Fruit fly (Drosophila melanogaster) S2 (cell line): Measurements from ENCODE around the gene Stip1.

ENCODE experiments used
- CG8478 ChIP-seq: fragments of >200 bp; optimal IDR thresholded peaks from 2 replicates; lab custom pipeline; 2018
- CTCF ChIP-seq, 2 experiments: fragments of >200 bp; optimal IDR thresholded peaks; 2 replicates each; lab custom pipeline; 2018

The Stip1 gene

DNA sequence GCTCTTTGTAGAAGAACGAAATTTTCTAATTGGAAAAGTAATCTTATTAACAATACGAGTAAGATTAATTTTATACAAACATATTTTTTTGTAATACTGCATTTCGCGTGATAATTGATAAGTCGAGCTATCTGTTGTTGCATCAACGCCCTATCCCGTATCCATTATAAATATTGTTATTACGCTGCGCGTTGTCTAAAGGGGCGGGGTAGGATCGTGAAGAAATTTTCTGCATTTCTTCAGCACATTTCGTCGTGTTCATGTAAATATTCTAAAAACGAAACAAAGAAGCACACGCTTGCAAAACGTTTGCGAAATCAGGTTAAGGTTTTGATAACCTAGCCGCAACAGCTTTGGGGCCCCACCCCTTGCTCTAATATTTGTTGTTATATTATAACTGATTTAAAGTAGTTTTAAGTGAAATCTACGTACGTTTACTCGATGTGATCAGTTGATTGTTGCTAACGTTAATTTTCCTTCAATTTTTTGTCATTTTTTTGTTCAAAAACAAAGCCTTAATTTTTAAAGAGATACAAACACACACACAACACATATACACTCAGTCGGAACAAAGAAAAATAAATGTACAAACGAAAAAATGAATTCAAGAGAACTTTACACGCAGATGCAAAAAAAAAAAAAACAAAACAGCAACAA, 8.5 kb downstream of the Stip1 start:
- no peak for TF ChIP-seq CG8478 (lab: Kevin White, UChicago)
- TF ChIP-seq CTCF (optimal IDR thresholded peaks at IDR 0.05; lab: Kevin White, UChicago) = no peak

DNA sequence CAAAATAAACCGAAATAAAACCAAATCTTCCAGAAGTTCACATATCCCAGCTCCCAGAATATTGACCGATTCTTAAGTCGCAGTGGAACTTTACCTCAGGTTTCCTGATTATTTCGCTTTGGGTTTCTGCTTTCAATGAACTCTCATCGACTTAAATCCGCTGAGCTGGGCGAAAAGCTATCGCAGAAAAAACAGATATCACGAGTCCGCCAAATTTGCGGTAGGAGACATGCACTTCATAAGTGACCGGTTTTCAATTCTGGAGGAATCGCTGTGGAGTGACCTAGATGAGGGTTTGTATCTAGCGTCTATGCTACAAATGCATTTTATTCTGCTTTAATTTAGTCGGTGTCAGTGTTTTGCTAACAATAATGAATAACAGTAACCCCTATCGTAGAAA, 10.3 kb downstream of the Stip1 start:
- TF ChIP-seq CG8478 (lab: Kevin White, UChicago) (no peak), CTCF (optimal IDR thresholded peaks at IDR 0.05; lab: Kevin White, UChicago) (no peak)

DNA sequence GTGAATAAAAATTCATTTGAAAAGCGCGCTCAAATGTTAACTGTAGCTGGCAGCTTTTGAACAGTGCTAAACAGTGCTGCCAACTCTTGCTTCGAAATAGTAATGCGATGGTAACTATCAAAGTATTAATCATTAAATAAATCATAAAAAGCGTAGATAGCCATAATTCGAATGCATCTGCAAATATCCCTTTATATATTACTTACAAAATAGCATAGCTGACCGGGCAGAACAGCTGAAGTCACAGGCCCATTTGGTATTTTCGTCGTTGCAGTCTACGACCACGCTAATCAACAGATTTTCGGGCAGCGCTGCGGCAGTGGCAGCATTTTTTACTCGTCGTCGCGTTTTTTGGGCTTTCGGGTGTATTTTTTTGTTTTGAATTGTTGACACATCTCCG, 10.7 kb downstream of the Stip1 start, which contains the start of gene Plc21C:
Gene Plc21C, plus strand, starts transcription at position 290 of the 400 bp plus-strand sequence.
- TF ChIP-seq CTCF (optimal IDR thresholded peaks at IDR 0.05; lab: Kevin White, UChicago) (no peak), CG8478 (lab: Kevin White, UChicago) (no peak)

DNA sequence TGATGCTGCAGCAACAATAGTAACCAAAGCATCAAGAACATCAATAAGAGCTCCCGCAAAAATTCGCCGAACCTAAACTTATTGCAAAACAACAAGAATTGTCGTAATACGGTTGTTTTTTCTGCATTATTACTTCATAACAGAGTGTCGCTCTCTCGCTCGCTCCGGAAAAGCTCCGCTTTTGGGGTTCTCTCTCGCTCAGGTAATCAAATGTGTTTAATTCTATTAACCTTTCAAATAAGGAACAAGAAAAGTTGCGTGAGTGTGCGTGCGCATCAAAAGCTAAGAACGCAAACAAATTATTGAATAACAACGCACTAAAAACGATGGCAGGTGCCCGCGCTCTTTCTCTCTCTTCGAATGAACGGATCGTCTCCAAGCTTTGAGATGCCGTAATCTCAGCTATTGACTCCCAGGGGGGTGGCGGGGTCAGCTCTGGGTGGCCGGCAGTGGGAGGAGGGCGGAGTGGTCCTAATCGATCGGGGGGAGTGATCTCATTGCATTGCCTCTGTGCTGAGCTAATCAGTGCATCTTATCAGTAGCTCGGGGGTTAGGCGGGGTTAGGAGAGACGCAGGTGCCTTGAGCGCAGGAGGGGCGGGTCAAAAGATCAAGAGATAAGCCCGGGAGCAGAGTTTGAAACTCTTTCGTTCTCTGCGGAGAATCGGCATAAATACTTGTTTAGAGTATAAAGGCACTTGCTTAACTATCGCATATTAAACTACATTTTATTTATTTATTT, 11.4 kb downstream of the Stip1 start:
- TF ChIP-seq CTCF (optimal IDR thresholded peaks at IDR 0.05; lab: Kevin White, UChicago) (no peak), CG8478 (lab: Kevin White, UChicago) (no peak)

DNA sequence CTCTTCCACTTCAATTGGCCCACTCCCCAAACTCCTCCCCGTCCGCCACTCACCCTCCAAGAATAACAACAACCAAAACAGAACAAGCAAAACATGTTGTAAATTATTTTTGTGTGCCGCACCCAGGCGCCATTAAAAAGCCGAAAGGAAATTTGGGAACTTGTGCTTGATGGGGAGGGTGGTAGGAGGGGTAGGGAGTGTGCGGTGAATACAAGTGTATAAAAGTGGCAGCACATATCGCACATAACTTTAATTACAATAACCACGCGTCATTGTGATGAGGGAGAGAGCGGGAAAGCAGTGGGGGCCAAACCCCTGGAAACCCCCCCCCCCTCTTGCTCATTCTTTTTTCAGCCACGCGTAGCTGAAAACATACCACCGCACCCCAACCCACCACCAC, 12.2 kb downstream of the Stip1 start:
- no peak for TF ChIP-seq CG8478 (lab: Kevin White, UChicago)
- TF ChIP-seq CTCF (optimal IDR thresholded peaks at IDR 0.05; lab: Kevin White, UChicago) = no peak

DNA sequence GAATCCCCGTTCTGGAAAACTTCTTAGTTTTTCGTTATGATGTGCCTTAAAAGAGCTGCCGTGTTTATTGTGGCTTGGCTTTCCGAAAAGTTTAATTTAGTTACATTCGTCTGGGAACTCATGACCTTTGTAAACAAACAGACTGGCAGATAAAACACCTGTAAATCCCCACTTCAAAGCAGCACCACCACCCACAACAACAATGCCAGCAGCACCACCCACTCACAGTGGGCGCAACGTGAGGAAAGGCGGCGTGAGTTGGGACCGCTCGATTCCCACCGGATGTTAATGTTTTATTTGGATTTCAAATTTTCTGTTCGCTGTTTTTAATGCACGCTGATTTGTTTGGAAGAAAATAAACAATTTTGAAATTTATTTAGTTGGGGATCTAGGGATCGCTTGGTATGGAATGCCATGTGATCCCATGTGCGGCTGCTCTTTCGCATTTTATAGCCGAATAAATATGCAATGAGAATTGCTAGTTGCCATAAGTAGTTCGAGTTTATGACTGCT, 13.3 kb downstream of the Stip1 start:
- TF ChIP-seq CG8478 (lab: Kevin White, UChicago) (no peak), CTCF (optimal IDR thresholded peaks at IDR 0.05; lab: Kevin White, UChicago) (no peak)

DNA sequence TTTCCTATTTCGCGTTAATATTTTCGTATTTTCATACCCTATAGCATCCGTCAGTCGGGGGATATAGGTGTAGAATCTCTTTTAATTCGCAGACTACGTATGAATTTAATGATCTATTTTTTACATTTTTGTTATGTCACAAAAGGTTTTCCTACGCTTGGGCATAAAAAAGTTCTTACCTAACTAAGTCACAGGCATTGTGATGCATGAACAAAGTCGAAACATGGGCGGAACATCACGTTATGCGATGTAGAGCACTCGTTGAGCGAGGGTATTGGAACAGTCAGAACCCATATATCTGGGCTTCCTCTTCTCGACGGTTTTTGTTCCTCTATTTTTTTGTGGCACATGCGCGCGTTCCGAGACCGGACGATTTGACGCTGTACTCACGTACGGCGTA, 14.3 kb downstream of the Stip1 start:
- TF ChIP-seq CG8478 (lab: Kevin White, UChicago) (no peak), CTCF (optimal IDR thresholded peaks at IDR 0.05; lab: Kevin White, UChicago) (no peak)

DNA sequence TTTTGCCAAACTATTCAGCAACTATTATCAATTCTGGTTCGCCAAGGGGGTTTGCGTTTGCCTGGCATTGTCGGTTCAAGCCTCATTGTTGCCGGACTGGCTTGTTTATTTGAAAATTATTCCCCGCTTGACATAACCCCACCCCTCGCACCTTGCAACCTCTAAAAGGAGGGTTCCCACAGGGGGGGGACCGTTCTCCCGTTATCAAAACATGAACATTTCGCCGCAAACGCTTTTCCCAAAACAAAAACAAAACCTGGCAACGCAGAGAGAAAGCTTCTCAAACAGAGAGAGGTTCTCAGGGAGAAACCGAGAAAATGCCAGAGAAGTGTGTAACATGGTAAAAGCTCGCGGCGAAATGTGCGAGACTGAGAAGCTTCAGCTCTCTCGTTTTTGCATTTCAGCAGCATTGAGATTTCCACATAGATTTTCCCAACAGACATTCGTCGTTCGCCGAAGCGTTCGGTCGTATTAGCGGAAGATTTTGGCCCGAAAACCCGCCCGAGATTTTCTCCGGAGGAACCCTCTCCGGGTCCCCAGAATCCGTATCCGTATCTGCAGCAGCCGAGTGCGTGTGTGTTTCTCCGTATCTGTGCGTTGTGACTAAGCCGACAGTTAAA, 15.0 kb downstream of the Stip1 start:
- TF ChIP-seq CTCF (optimal IDR thresholded peaks at IDR 0.05; lab: Kevin White, UChicago) = no peak
- no peak for TF ChIP-seq CG8478 (lab: Kevin White, UChicago)

DNA sequence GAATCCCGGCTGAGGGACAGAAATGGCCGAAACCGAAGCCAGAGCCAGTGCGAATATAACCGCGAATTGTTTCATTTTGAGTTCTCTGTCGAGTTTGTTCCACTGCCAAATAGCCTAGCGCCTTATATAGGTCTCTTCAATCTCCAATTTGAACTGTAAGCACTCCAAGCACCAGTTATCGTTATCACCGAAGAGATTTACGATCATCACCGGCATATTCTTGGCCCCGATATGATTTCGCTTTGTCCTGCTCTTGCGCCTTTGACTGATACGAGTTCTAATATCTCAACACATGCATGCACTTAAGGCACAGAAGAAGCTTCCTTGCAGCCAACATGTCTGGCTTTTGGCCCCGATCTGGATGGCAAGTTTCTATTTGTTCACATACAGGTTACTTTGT, 24.2 kb downstream of the Stip1 start, which contains the start of gene CG11912:
Gene CG11912, minus strand, starts transcription at position 101 of the 400 bp plus-strand sequence.
- TF ChIP-seq CTCF (optimal IDR thresholded peaks at IDR 0.05; lab: Kevin White, UChicago) (no peak), CG8478 (lab: Kevin White, UChicago) (no peak)

DNA sequence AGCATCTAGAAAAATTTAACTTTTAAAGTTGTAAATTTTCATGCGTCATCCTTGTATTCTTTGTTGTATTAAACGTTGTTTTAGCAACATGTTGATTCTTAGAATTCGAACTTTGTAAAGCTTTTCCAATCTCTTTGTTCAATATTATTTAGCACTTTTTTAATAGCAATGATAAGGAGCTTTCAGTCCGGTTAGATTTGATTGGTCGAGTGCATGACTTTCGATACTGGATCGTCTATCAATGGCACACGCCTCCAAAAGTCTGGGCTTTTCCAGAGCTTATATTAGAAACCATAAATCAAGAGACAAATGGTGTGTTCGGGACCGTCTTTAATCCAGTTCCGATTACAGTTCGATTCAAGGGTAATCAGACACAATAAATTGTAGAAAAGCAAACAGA, 24.8 kb downstream of the Stip1 start:
- TF ChIP-seq CG8478 (lab: Kevin White, UChicago) = no peak

DNA sequence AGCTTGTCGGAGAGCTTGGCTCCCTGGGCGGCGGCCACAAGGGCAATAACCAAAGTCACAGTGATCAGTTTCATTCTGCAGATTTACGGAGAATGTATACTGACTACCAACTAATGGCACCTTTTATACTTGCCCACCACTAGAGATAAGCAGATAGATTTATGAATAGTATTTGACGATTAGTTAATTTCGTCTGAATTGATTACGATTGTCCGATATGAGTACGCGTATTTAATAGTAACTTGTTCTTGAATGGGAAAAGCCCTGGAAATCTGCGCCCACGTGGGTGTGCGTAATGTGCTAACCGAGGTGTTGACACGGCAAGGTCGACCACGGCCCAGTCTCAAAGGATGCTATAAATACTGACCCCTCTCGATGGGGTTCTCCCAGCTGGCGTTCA, 26.2 kb downstream of the Stip1 start, which contains the start of gene CG11911:
Gene CG11911, minus strand, starts transcription at position 101 of the 400 bp plus-strand sequence.
- TF ChIP-seq CG8478 (lab: Kevin White, UChicago) = no peak
- no peak for TF ChIP-seq CTCF (optimal IDR thresholded peaks at IDR 0.05; lab: Kevin White, UChicago)

DNA sequence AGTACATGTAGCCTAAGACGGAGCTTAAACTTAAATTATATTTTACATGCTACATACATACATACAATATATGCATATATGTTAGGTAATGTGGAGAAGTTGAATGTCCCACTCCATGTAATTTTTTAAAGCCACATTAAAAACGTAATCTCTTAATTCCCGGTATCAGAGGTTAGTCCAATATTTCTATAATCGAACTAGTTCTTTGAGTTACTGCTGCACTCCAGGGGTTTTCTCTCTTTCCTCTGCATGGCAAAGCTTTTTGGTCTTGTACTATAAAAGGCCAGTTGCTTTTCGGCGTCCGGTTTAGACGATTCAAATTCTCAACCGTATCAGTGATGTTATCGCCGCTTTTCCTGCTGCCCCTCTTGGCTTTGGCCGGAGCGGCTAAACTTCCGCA, 26.9 kb downstream of the Stip1 start, which contains the start of gene CG33127:
Gene CG33127, plus strand, starts transcription at position 309 of the 400 bp plus-strand sequence.
- TF ChIP-seq CTCF (optimal IDR thresholded peaks at IDR 0.05; lab: Kevin White, UChicago) = no peak
- no peak for TF ChIP-seq CG8478 (lab: Kevin White, UChicago)

DNA sequence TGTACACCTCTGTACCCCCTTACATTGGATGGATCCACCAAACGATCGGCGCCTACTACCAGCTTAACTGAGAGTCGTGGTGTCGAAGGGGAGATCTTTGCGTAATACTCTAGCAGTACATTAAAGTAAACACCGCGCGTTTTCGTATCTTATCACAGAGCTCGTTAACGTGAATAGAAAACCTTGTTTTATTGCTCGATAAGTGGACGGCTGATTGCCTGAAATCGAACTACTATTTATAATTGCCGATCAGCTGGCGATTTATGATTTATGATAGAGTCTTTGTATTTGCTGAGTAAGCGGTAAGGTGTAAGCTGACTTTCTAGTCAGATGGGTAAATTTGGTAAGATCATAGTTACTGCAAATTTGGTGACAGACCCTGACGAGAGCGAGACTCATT, 28.0 kb downstream of the Stip1 start:
- TF ChIP-seq CTCF (optimal IDR thresholded peaks at IDR 0.05; lab: Kevin White, UChicago) (no peak), CG8478 (lab: Kevin White, UChicago) (no peak)

DNA sequence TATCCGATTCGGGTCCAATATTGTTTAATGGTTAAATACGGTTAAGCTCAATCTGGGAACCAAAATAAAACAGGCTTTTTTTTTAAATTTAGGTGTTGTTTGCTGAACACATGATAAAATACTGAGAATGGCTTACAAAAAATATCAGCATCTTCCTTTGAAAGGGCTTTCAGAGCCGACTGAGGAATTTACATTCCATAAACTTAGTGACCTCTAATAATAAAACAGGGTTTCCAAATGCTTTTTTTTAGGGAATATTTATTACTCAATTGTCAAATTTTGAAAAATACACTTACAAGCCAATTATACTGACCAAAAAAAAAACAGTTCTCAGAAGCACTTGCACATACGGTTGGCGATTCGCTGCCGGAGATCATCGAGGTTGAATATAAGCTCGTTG, 34.7 kb downstream of the Stip1 start, which contains the start of gene CG43755:
Gene CG43755, minus strand, starts transcription at position 101 of the 400 bp plus-strand sequence.
- TF ChIP-seq CTCF (optimal IDR thresholded peaks at IDR 0.05; lab: Kevin White, UChicago) = no peak
- no peak for TF ChIP-seq CG8478 (lab: Kevin White, UChicago)

DNA sequence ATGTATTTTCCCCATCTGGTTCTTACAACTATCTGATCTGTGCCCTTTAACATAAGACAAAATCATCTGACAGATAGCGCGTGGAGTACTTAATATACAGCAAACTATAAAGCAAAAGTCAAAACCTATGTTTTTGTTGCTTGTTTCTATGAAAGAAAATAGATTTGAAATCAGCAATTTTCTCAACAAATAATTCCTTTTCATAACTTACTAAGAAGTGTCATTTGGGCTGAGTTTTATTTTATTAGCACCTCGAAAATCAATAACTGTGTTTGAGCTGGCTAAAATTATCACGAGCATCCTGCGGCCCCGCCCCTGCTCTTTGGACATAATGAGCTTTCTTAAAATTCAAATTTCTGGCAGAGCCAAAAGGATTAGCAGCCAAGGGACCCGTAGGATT, 37.3 kb downstream of the Stip1 start, which contains the start of gene CG31921:
Gene CG31921, minus strand, starts transcription at position 101 of the 400 bp plus-strand sequence.
- TF ChIP-seq CG8478 (lab: Kevin White, UChicago) = no peak
- no peak for TF ChIP-seq CTCF (optimal IDR thresholded peaks at IDR 0.05; lab: Kevin White, UChicago)
